Worm (Caenorhabditis elegans): ENCODE data around the gene gpa-17.

DNA sequence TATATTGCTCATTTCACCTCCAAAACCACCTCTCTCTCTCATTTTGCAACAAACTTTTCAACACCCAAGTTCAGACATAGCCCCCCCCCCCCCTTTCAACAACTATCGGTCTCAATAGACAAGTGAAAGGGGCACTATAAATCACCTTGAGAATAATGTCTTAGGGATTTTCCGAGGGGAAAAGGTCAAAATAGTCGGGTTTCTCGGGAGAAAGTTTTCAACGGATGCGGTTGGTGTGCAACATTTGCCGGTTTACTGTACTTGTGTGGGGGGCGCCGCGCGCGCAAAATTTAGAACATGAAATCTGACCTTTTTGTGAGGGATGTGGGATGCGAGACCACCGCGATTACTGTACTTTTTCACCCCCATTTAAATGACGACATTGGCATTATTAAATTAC is 48.2 kb downstream of the gpa-17 start:
- no peak for TF ChIP-seq med-1 (GFP tag; optimal IDR thresholded peaks at IDR 0.05; ENCODE audit: insufficient read depth)
- TF ChIP-seq ztf-23 (GFP tag; IDR thresholded peaks at IDR 0.05) = no peak
- TF ChIP-seq ztf-29 (GFP tag; IDR thresholded peaks at IDR 0.05) = no peak
- no peak for TF ChIP-seq tab-1 (GFP tag; IDR thresholded peaks at IDR 0.05)
- TF ChIP-seq cog-1 (tag; optimal IDR thresholded peaks at IDR 0.05) = no peak
- TF ChIP-seq ref-1 (GFP tag; conservative IDR thresholded peaks at IDR 0.05) = no peak
- TF ChIP-seq klf-2 (GFP tag; conservative IDR thresholded peaks at IDR 0.05) = no peak

Measured in whole organism, midembryonic.